Worm (Caenorhabditis elegans): ENCODE results near the gene gad-3.

- no peak for TF ChIP-seq nhr-76 (tag; optimal IDR thresholded peaks at IDR 0.05)
- TF ChIP-seq nhr-28 (tag; optimal IDR thresholded peaks at IDR 0.05), result no peak
- TF ChIP-seq mab-9 (GFP tag; IDR thresholded peaks at IDR 0.05), result no peak
- no peak for TF ChIP-seq nhr-237 (tag; optimal IDR thresholded peaks at IDR 0.05)
- no peak for TF ChIP-seq nhr-12 (tag; optimal IDR thresholded peaks at IDR 0.05)
- TF ChIP-seq fkh-4 (tag; optimal IDR thresholded peaks at IDR 0.05; ENCODE audit: borderline replicate concordance), result no peak
- no peak for TF ChIP-seq ces-1 (GFP tag; optimal IDR thresholded peaks at IDR 0.05)
- TF ChIP-seq nhr-77 (tag; optimal IDR thresholded peaks at IDR 0.05), result no peak
- no peak for TF ChIP-seq alr-1 (tag; optimal IDR thresholded peaks at IDR 0.05; ENCODE audit: borderline replicate concordance)
- no peak for TF ChIP-seq lin-35 (GFP tag; optimal IDR thresholded peaks at IDR 0.05)
- no peak for TF ChIP-seq xbp-1 (tag; optimal IDR thresholded peaks at IDR 0.05)
- no peak for TF ChIP-seq ceh-63 (GFP tag; optimal IDR thresholded peaks at IDR 0.05)
Measured at ce11 chrV:9155616-9156015, 17.2 kb downstream of the gad-3 start.

Data from whole organism, L1 larva.